Worm (Caenorhabditis elegans) whole organism, L2 larva: Measurements from ENCODE around the gene col-109.

Source experiments
- R02D3.7 ChIP-seq: fragments of 150-350 bp; optimal IDR thresholded peaks from 2 replicates; lab custom pipeline; 2014; ENCODE audit warnings: missing biosample characterization, missing genetic modification characterization
- ZK546.5 ChIP-seq: sonication (generic microtip); optimal IDR thresholded peaks from 2 replicates; lab custom pipeline; 2017; ENCODE audit warnings: missing biosample characterization, missing genetic modification characterization
- elt-1 ChIP-seq: fragments of 150-350 bp; optimal IDR thresholded peaks from 2 replicates; lab custom pipeline; 2014; ENCODE audit warnings: missing biosample characterization, missing genetic modification characterization
- mdl-1 ChIP-seq, 2 experiments: fragments of 150-350 bp in 1 of 2; sonication (generic microtip) in 1 of 2; optimal IDR thresholded peaks; 2 replicates each; lab custom pipeline; 2017; ENCODE audit warnings: missing biosample characterization in 2 of 2, missing genetic modification characterization in 2 of 2
- nhr-25 ChIP-seq: fragments of 150-350 bp; sonication (generic microtip); optimal IDR thresholded peaks from 3 replicates; lab custom pipeline; 2014; ENCODE audit warnings: missing biosample characterization, missing genetic modification characterization

ce11 chrIV:1837134-1837533, 17.1 kb upstream of the col-109 start:
- TF ChIP-seq nhr-25 (tag; lab: Kevin White, UChicago) (no peak), mdl-1 (tag; optimal IDR thresholded peaks at IDR 0.05; lab: Kevin White, UChicago) (no peak), R02D3.7 (tag; lab: Kevin White, UChicago) (no peak), elt-1 (tag; lab: Kevin White, UChicago) (no peak), ZK546.5 (tag; lab: Kevin White, UChicago) (no peak)
